Worm (Caenorhabditis elegans) whole organism, L4 larva: ENCODE data around the gene F26F12.2.

Source experiments
- D1046.2 ChIP-seq: fragments of 200-800 bp; sonication (Bioruptor generic); IDR thresholded peaks from 2 replicates; pipeline ENCODE4 v1.3.6; 2022; ENCODE audit warnings: missing genetic modification characterization, missing compliant biosample characterization
- F10B5.3 ChIP-seq: sonication (generic microtip); optimal IDR thresholded peaks from 2 replicates; lab custom pipeline; 2016; ENCODE audit warnings: mild to moderate bottlenecking, missing genetic modification characterization, missing compliant biosample characterization
- F44E2.7 ChIP-seq: fragments of 200-800 bp; sonication (Bioruptor generic); IDR thresholded peaks from 2 replicates; pipeline ENCODE4 v2.1.2; 2022; ENCODE audit warnings: missing genetic modification characterization, missing compliant biosample characterization
- F49E8.2 ChIP-seq: sonication (generic microtip); optimal IDR thresholded peaks from 2 replicates; lab custom pipeline; 2016; ENCODE audit warnings: missing compliant biosample characterization, mild to moderate bottlenecking, missing genetic modification characterization, borderline replicate concordance
- Y5F2A.4 ChIP-seq: fragments of 200-800 bp; sonication (Bioruptor generic); optimal IDR thresholded peaks from 2 replicates; lab custom pipeline; 2018; ENCODE audit warnings: mild to moderate bottlenecking, missing genetic modification characterization, missing compliant biosample characterization
- aha-1 ChIP-seq: fragments of 150-350 bp; peaks from one replicate; lab custom pipeline; 2014; ENCODE audit warnings: missing biosample characterization, missing genetic modification characterization
- ama-1 ChIP-seq: fragments of 150-350 bp; optimal IDR thresholded peaks from 2 replicates; lab custom pipeline; 2014; ENCODE audit warnings: inconsistent platforms, mixed read lengths
- arid-1 ChIP-seq: fragments of 200-800 bp; sonication (Bioruptor generic); conservative IDR thresholded peaks from 2 replicates; pipeline ENCODE4 v1.3.6; 2022; ENCODE audit warnings: missing genetic modification reagents, missing genetic modification characterization, missing compliant biosample characterization
- ceh-20 ChIP-seq: fragments of 200-800 bp; sonication (Bioruptor generic); IDR thresholded peaks from 2 replicates; pipeline ENCODE4 v1.3.6; 2022; ENCODE audit warnings: missing genetic modification reagents, missing genetic modification characterization, missing compliant biosample characterization
- ceh-32 ChIP-seq: sonication (generic microtip); optimal IDR thresholded peaks from 2 replicates; lab custom pipeline; 2016; ENCODE audit warnings: mild to moderate bottlenecking, missing genetic modification characterization, missing compliant biosample characterization; ENCODE audit not compliant: poor library complexity
- ceh-62 ChIP-seq: sonication (generic microtip); optimal IDR thresholded peaks from 2 replicates; lab custom pipeline; 2017; ENCODE audit warnings: missing biosample characterization, missing genetic modification characterization
- ces-1 ChIP-seq: fragments of 150-350 bp; sonication (generic microtip); optimal IDR thresholded peaks from 4 replicates; lab custom pipeline; 2014; ENCODE audit warnings: missing biosample characterization, missing genetic modification reagents, missing genetic modification characterization
- cey-2 ChIP-seq: sonication (generic microtip); optimal IDR thresholded peaks from 3 replicates; lab custom pipeline; 2017; ENCODE audit warnings: missing genetic modification characterization, mild to moderate bottlenecking, missing compliant biosample characterization, antibody characterized with exemption, borderline replicate concordance; ENCODE audit not compliant: insufficient read depth
- daf-19 ChIP-seq: fragments of 200-800 bp; sonication (Bioruptor generic); conservative IDR thresholded peaks from 2 replicates; pipeline ENCODE4 v1.3.6; 2022; ENCODE audit warnings: missing genetic modification characterization, missing compliant biosample characterization
- dmd-6 ChIP-seq: fragments of 200-800 bp; sonication (Bioruptor generic); IDR thresholded peaks from 2 replicates; pipeline ENCODE4 v1.3.6; 2022; ENCODE audit warnings: missing genetic modification reagents, missing genetic modification characterization, missing compliant biosample characterization
- dpl-1 ChIP-seq: fragments of 150-350 bp; optimal IDR thresholded peaks from 2 replicates; lab custom pipeline; 2014; ENCODE audit warnings: missing biosample characterization, missing genetic modification reagents, missing genetic modification characterization
- dve-1 ChIP-seq: sonication (generic microtip); optimal IDR thresholded peaks from 2 replicates; lab custom pipeline; 2017; ENCODE audit warnings: antibody characterized with exemption, mild to moderate bottlenecking, missing genetic modification characterization, missing compliant biosample characterization; ENCODE audit not compliant: insufficient read depth
- fos-1 ChIP-seq: fragments of 150-350 bp; optimal IDR thresholded peaks from 2 replicates; lab custom pipeline; 2014; ENCODE audit warnings: missing biosample characterization, missing genetic modification characterization
- hlh-11 ChIP-seq: fragments of 200-800 bp; sonication (Bioruptor generic); optimal IDR thresholded peaks from 2 replicates; lab custom pipeline; 2018; ENCODE audit warnings: mild to moderate bottlenecking, missing genetic modification characterization, missing compliant biosample characterization
- hlh-30 ChIP-seq: sonication (generic microtip); optimal IDR thresholded peaks from 2 replicates; lab custom pipeline; 2017; ENCODE audit warnings: antibody characterized with exemption, mild to moderate bottlenecking, missing genetic modification characterization, missing compliant biosample characterization; ENCODE audit not compliant: insufficient read depth
- hmg-1.1 ChIP-seq: fragments of 200-800 bp; sonication (Bioruptor generic); IDR thresholded peaks from 2 replicates; pipeline ENCODE4 v1.3.6; 2022; ENCODE audit warnings: missing genetic modification reagents, missing genetic modification characterization, missing compliant biosample characterization
- jun-1 ChIP-seq: fragments of 150-350 bp; optimal IDR thresholded peaks from 2 replicates; lab custom pipeline; 2014; ENCODE audit warnings: missing biosample characterization, missing genetic modification reagents, missing genetic modification characterization
- lin-1 ChIP-seq: fragments of 200-800 bp; sonication (Bioruptor generic); IDR thresholded peaks from 2 replicates; pipeline ENCODE4 v1.3.6; 2022; ENCODE audit warnings: missing genetic modification reagents, missing genetic modification characterization, missing compliant biosample characterization
- lin-15B ChIP-seq: fragments of 150-350 bp; sonication (generic microtip); optimal IDR thresholded peaks from 3 replicates; lab custom pipeline; 2014; ENCODE audit warnings: missing biosample characterization, missing genetic modification characterization
- lin-29 ChIP-seq: fragments of 200-800 bp; sonication (Bioruptor generic); IDR thresholded peaks from 2 replicates; pipeline ENCODE4 v1.3.6; 2022; ENCODE audit warnings: missing genetic modification reagents, missing genetic modification characterization, missing compliant biosample characterization
- lin-39 ChIP-seq: fragments of 150-350 bp; optimal IDR thresholded peaks from 2 replicates; lab custom pipeline; 2014; ENCODE audit warnings: missing biosample characterization, missing genetic modification reagents, missing genetic modification characterization
- lir-3 ChIP-seq: sonication (generic microtip); optimal IDR thresholded peaks from 2 replicates; lab custom pipeline; 2016; ENCODE audit warnings: mild to moderate bottlenecking, missing genetic modification characterization, missing compliant biosample characterization
- lsy-2 ChIP-seq, 2 experiments: fragments of 150-350 bp in 1 of 2; sonication (generic microtip) in 1 of 2; optimal IDR thresholded peaks; 2 replicates each; lab custom pipeline; 2014 to 2017; ENCODE audit warnings: missing biosample characterization in 2 of 2, missing genetic modification characterization in 2 of 2
- mdl-1 ChIP-seq, 2 experiments: fragments of 150-350 bp in 1 of 2; sonication (generic microtip) in 1 of 2; optimal IDR thresholded peaks; 2 replicates each; lab custom pipeline; 2014 to 2017; ENCODE audit warnings: missing biosample characterization in 2 of 2, missing genetic modification characterization in 2 of 2
- mdt-29 ChIP-seq: fragments of 200-800 bp; sonication (Bioruptor generic); IDR thresholded peaks from 2 replicates; pipeline ENCODE4 v1.3.6; 2022; ENCODE audit warnings: missing genetic modification reagents, missing genetic modification characterization, missing compliant biosample characterization
- nhr-10 ChIP-seq: fragments of 150-350 bp; optimal IDR thresholded peaks from 2 replicates; lab custom pipeline; 2014; ENCODE audit warnings: missing biosample characterization, missing genetic modification characterization
- nhr-102 ChIP-seq: sonication (generic microtip); optimal IDR thresholded peaks from 2 replicates; lab custom pipeline; 2016; ENCODE audit warnings: mild to moderate bottlenecking, missing genetic modification characterization, moderate library complexity, missing compliant biosample characterization
- nhr-237 ChIP-seq: sonication (generic microtip); optimal IDR thresholded peaks from 2 replicates; lab custom pipeline; 2017; ENCODE audit warnings: missing biosample characterization, missing genetic modification characterization
- nhr-25 ChIP-seq: sonication (generic microtip); optimal IDR thresholded peaks from 2 replicates; lab custom pipeline; 2017; ENCODE audit warnings: missing genetic modification characterization, mild to moderate bottlenecking, missing compliant biosample characterization, antibody characterized with exemption, moderate library complexity, borderline replicate concordance; ENCODE audit not compliant: insufficient read depth
- nhr-28 ChIP-seq: fragments of 150-350 bp; optimal IDR thresholded peaks from 2 replicates; lab custom pipeline; 2014; ENCODE audit warnings: missing biosample characterization, missing genetic modification characterization
- nhr-48 ChIP-seq: sonication (generic microtip); optimal IDR thresholded peaks from 2 replicates; lab custom pipeline; 2016; ENCODE audit warnings: mild to moderate bottlenecking, missing genetic modification characterization, missing compliant biosample characterization
- nhr-77 ChIP-seq: fragments of 150-350 bp; optimal IDR thresholded peaks from 2 replicates; lab custom pipeline; 2014; ENCODE audit warnings: missing biosample characterization, missing genetic modification characterization
- rbr-2 ChIP-seq: sonication (generic microtip); optimal IDR thresholded peaks from 2 replicates; lab custom pipeline; 2016; ENCODE audit warnings: missing genotype, missing genetic modification characterization, missing compliant biosample characterization
- saeg-2 ChIP-seq: fragments of 200-800 bp; sonication (Bioruptor generic); IDR thresholded peaks from 2 replicates; pipeline ENCODE4 v1.3.6; 2022; ENCODE audit warnings: missing genetic modification reagents, missing genetic modification characterization, missing compliant biosample characterization
- set-16 ChIP-seq: fragments of 200-800 bp; sonication (Bioruptor generic); IDR thresholded peaks from 2 replicates; pipeline ENCODE4 v1.3.6; 2022; ENCODE audit warnings: missing genetic modification reagents, missing genetic modification characterization, missing compliant biosample characterization
- snpc-1.2 ChIP-seq: fragments of 200-800 bp; sonication (Bioruptor generic); IDR thresholded peaks from 2 replicates; pipeline ENCODE4 v1.3.6; 2022; ENCODE audit warnings: missing genetic modification reagents, missing genetic modification characterization, missing compliant biosample characterization
- snpc-4 ChIP-seq: fragments of 150-350 bp; optimal IDR thresholded peaks from 2 replicates; lab custom pipeline; 2014; ENCODE audit warnings: missing biosample characterization, missing genetic modification characterization
- tag-97 ChIP-seq: fragments of 200-800 bp; sonication (Bioruptor generic); IDR thresholded peaks from 2 replicates; pipeline ENCODE4 v1.3.6; 2022; ENCODE audit warnings: missing genetic modification characterization, missing compliant biosample characterization
- unc-130 ChIP-seq: sonication (generic microtip); optimal IDR thresholded peaks from 2 replicates; lab custom pipeline; 2016; ENCODE audit warnings: missing genetic modification reagents, missing genetic modification characterization, missing compliant biosample characterization
- unc-62 ChIP-seq, 3 experiments: fragments of 150-350 bp in 1 of 3; sonication (generic microtip); optimal IDR thresholded peaks in 2 of 3; peaks in 1 of 3; 1 replicate in 1 of 3; 2 replicates in 2 of 3; lab custom pipeline; 2014 to 2017; ENCODE audit warnings: missing biosample characterization in 3 of 3, missing genetic modification characterization in 3 of 3, missing genetic modification reagents in 3 of 3, missing genotype in 1 of 3
- zag-1 ChIP-seq: fragments of 150-350 bp; optimal IDR thresholded peaks from 2 replicates; lab custom pipeline; 2014; ENCODE audit warnings: missing biosample characterization, missing genetic modification characterization
- zfp-3 ChIP-seq: fragments of 200-800 bp; sonication (Bioruptor generic); conservative IDR thresholded peaks from 2 replicates; pipeline ENCODE4 v1.3.6; 2022; ENCODE audit warnings: missing genetic modification reagents, missing genetic modification characterization, missing compliant biosample characterization
- zip-11 ChIP-seq: fragments of 200-800 bp; sonication (Bioruptor generic); IDR thresholded peaks from 2 replicates; pipeline ENCODE4 v1.3.6; 2022; ENCODE audit warnings: missing genetic modification characterization, missing compliant biosample characterization
- ztf-11 ChIP-seq: fragments of 150-350 bp; optimal IDR thresholded peaks from 2 replicates; lab custom pipeline; 2014; ENCODE audit warnings: missing biosample characterization, missing genetic modification characterization

Gene F26F12.2

ce11 chrV:5833531-5833930, 4.9 kb downstream of the F26F12.2 start, which contains the start of gene srh-76:
Gene srh-76, plus strand, starts transcription at chrV:5833831.
- TF ChIP-seq rbr-2 (tag; lab: Kevin White, UChicago) (no peak), arid-1 (GFP tag; lab: Robert Waterston, UW) (no peak), hmg-1.1 (GFP tag; lab: Robert Waterston, UW) (no peak), jun-1 (tag; lab: Kevin White, UChicago) (no peak), ces-1 (GFP tag; lab: Kevin White, UChicago) (no peak), D1046.2 (GFP tag; lab: Robert Waterston, UW) (no peak), ceh-62 (tag; lab: Kevin White, UChicago) (no peak), nhr-102 (no peak), unc-130 (no peak), ztf-11 (tag; lab: Kevin White, UChicago) (no peak), ceh-20 (GFP tag; lab: Robert Waterston, UW) (no peak), lir-3 (tag; lab: Kevin White, UChicago) (no peak)
- TF ChIP-seq, all 104 proteins: peak for 0

DNA sequence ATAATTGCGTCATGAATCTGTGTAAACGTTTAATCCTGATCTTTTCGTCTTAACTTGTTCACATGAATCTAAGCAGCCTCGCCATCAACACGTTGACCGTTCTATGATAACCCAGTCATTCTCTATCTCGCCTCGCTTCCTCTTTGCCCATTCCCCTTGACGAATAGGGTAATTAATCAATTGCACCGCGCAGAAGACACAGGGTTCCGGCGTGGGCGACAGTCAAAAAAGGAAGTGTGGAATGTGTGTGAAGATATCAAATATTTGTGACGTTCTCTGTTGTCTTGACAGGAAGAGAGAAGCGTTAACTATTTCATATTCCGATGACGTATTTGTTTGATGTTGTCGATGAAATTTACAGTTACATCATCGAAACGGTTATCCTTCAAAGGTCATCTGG, 5.6 kb downstream of the F26F12.2 start:
- TF ChIP-seq rbr-2 (tag; lab: Kevin White, UChicago) (no peak), hlh-30 (tag; lab: Kevin White, UChicago) (no peak), nhr-25 (no peak), ceh-32 (tag; lab: Kevin White, UChicago) (no peak), ama-1 (peak; percentile 49), nhr-48 (peak; percentile 89), zip-11 (GFP tag; lab: Robert Waterston, UW) (no peak), dve-1 (peak; percentile 19), F10B5.3 (no peak), lin-1 (GFP tag; lab: Robert Waterston, UW) (no peak), dpl-1 (GFP tag; lab: Kevin White, UChicago) (peak; percentile 18), dmd-6 (GFP tag; lab: Robert Waterston, UW) (peak; percentile 20; the same call in 1 of the 2 replicates), set-16 (GFP tag; lab: Robert Waterston, UW) (no peak), nhr-10 (no peak), daf-19 (GFP tag; lab: Robert Waterston, UW) (no peak), lin-29 (GFP tag; lab: Robert Waterston, UW) (no peak), unc-62 (GFP tag; optimal IDR thresholded peaks at IDR 0.05 in 1 of 2; lab: Kevin White, UChicago) (peak in 1 of 2 experiments; percentile 99), unc-62 (tag; optimal IDR thresholded peaks at IDR 0.05; lab: Kevin White, UChicago) (no peak), nhr-237 (no peak), cey-2 (peak; percentile 77), F44E2.7 (GFP tag; lab: Robert Waterston, UW) (no peak), lsy-2 (tag; optimal IDR thresholded peaks at IDR 0.05; lab: Kevin White, UChicago) (no peak), mdt-29 (GFP tag; lab: Robert Waterston, UW) (no peak), ztf-11 (tag; lab: Kevin White, UChicago) (no peak), aha-1 (tag; lab: Kevin White, UChicago) (peak; percentile 99), zfp-3 (GFP tag; lab: Robert Waterston, UW) (no peak), snpc-4 (tag; lab: Kevin White, UChicago) (no peak), fos-1 (tag; lab: Kevin White, UChicago) (no peak), F49E8.2 (tag; lab: Kevin White, UChicago) (no peak), hmg-1.1 (GFP tag; lab: Robert Waterston, UW) (no peak), Y5F2A.4 (GFP tag; lab: Kevin White, UChicago) (no peak), zag-1 (tag; lab: Kevin White, UChicago) (no peak), D1046.2 (GFP tag; lab: Robert Waterston, UW) (no peak), nhr-28 (tag; lab: Kevin White, UChicago) (peak; percentile 85), mdl-1 (tag; optimal IDR thresholded peaks at IDR 0.05; lab: Kevin White, UChicago) (peak in 1 of 2 experiments; percentile 75), hlh-11 (tag; lab: Kevin White, UChicago) (peak; percentile 78), lin-15B (tag; lab: Kevin White, UChicago) (no peak), ceh-62 (tag; lab: Kevin White, UChicago) (no peak), nhr-77 (tag; lab: Kevin White, UChicago) (no peak), saeg-2 (GFP tag; lab: Robert Waterston, UW) (no peak), tag-97 (no peak), lin-39 (tag; lab: Kevin White, UChicago) (no peak), snpc-1.2 (GFP tag; lab: Robert Waterston, UW) (no peak)
